Fruit fly (Drosophila melanogaster): ENCODE results near the gene Mcr.

The Mcr gene

DNA sequence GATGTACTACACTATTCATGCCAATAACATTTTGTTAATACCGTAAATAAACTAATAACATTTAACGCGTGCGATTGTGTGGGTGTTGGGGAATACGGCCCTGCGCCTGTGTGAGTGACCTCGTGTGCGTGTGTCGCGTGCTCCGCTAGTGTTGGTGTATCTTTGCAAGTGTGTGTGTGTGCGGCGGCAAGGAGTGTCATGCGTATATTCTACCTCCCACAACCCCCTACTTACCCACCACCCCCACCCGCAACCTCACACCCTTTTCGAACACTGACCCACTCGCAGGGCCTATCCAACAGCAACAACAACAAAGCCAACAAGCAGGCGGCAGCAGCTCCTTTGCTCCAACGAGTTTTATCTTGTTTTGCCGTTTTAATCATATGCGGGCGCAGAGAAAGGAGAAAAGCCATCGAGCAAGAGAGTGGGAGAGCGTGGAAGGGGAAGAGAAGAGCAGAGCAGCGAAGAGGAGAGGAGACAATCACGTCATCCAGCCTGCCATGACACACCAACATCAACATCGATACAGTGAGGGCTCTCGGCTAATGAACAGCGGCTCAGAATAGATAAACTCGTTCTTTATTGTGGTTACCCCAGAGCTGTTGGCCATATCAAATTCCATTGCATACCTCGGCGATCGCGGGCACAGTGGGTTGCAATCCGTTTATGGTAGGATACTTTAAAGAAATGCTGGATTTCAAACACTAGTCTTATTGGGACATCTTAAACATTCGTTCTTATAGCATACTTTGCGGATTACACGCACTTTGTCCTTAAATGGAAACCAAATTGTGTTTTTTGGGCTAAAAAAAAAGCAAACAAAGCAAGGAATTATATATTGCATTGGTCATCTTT lies 1.8 kb upstream of the Mcr start (continued):
- TF ChIP-seq lbe (GFP tag; optimal IDR thresholded peaks at IDR 0.05) (no peak), CG42726 (GFP tag; IDR thresholded peaks at IDR 0.05; ENCODE audit: partially characterized antibody) (no peak), dimm (GFP tag; IDR thresholded peaks at IDR 0.05) (no peak), Lpt (GFP tag; optimal IDR thresholded peaks at IDR 0.05) (no peak), CG17361 (GFP tag; IDR thresholded peaks at IDR 0.05) (0 out of 3 replicates have a peak, but pooled peaks have one; percentile 27), CG7357 (GFP tag; IDR thresholded peaks at IDR 0.05) (no peak), Atf3 (GFP tag; optimal IDR thresholded peaks at IDR 0.05) (peak; percentile 47), trh (GFP tag; optimal IDR thresholded peaks at IDR 0.05) (no peak), amos (GFP tag; IDR thresholded peaks at IDR 0.05; ENCODE audit: partially characterized antibody) (no peak), CG4282 (GFP tag; optimal IDR thresholded peaks at IDR 0.05) (peak; percentile 49), ci (GFP tag; IDR thresholded peaks at IDR 0.05) (0 out of 3 replicates have a peak, but pooled peaks have one; percentile 25), chm (GFP tag; IDR thresholded peaks at IDR 0.05) (peak; percentile 29; the same call in 1 of the 2 replicates), CG18599 (GFP tag; optimal IDR thresholded peaks at IDR 0.05) (peak; percentile 3), CG43689 (GFP tag; IDR thresholded peaks at IDR 0.05) (no peak), schlank (tag; optimal IDR thresholded peaks at IDR 0.05) (peak; percentile 17), slbo (GFP tag; IDR thresholded peaks at IDR 0.05) (peak; percentile 6; the same call in 1 of the 2 replicates), CG15514 (GFP tag; optimal IDR thresholded peaks at IDR 0.05) (peak; percentile 13), btn (GFP tag; optimal IDR thresholded peaks at IDR 0.05) (no peak), CG11560 (tag; IDR thresholded peaks at IDR 0.05) (no peak), Dbx (GFP tag; IDR thresholded peaks at IDR 0.05) (peak; percentile 42; the same call in 1 of the 3 replicates), Dp (GFP tag; optimal IDR thresholded peaks at IDR 0.05) (no peak), Ssrp (tag; optimal IDR thresholded peaks at IDR 0.05) (no peak), HLH3B (GFP tag; IDR thresholded peaks at IDR 0.05) (no peak), cwo (GFP tag; optimal IDR thresholded peaks at IDR 0.05) (peak; percentile 21), CG8924 (tag; optimal IDR thresholded peaks at IDR 0.05) (no peak), Bdp1 (GFP tag; optimal IDR thresholded peaks at IDR 0.05) (no peak), CG9932 (GFP tag; IDR thresholded peaks at IDR 0.05) (peak; percentile 36; the same call in 1 of the 2 replicates), HmgD (GFP tag; optimal IDR thresholded peaks at IDR 0.05) (no peak), crol (GFP tag; IDR thresholded peaks at IDR 0.05) (peak; percentile 85)

DNA sequence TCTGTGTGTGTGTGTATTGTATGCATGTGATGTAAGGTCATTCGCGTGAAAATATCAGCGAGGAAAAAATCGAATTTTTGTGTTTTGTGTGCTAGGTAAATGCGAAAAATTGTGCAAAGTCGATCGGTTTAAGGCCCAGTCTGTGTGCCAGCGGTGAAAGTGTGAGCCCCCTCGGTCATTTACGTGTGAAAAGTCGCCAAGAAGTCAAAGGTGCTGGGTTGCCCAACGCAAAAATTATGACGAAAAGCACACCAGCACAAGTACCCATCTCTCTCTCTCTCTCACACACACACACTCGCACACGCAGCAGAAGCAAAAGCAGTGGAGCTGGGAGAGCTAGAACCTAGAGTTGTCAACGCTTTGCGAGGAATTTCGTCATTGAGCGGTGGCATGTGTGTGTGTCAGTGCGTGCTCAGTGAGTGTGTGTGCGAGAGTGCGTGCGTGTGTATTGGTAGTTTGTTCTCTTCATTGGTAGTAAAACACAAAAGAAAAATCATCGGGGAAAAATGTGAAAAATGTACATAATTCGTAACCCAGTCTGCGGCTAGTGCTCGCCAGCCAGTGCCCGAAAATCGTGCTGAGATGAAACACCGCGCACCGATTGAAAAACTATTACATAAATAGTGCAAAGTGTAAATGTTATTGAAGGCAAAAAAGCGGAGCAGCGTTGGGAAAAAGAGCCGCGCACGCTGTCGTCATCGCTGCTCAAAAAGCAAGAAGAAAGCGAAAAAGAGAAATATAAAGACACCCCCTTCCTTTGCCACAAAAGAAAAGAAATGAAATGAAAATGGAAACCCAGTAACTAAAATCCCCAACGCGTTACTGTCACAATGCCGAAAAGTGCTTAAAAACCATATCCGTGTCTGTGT lies 879 bp upstream of the Mcr start:
- TF ChIP-seq unc-4 (GFP tag; IDR thresholded peaks at IDR 0.05; ENCODE audit: partially characterized antibody) (no peak), Ada2b (GFP tag; IDR thresholded peaks at IDR 0.05) (no peak), CG9932 (GFP tag; IDR thresholded peaks at IDR 0.05) (no peak), cato (GFP tag; optimal IDR thresholded peaks at IDR 0.05; ENCODE audit: borderline replicate concordance) (no peak), sisA (GFP tag; IDR thresholded peaks at IDR 0.05) (no peak), jing (GFP tag; optimal IDR thresholded peaks at IDR 0.05) (no peak), Abd-B (GFP tag; optimal IDR thresholded peaks at IDR 0.05) (no peak), Rx (GFP tag; IDR thresholded peaks at IDR 0.05) (no peak), Ravus (GFP tag; IDR thresholded peaks at IDR 0.05) (no peak), CG8924 (tag; optimal IDR thresholded peaks at IDR 0.05) (peak; percentile 8), dmrt11E (tag; optimal IDR thresholded peaks at IDR 0.05) (no peak), Gsc (GFP tag; IDR thresholded peaks at IDR 0.05) (no peak), Aef1 (GFP tag; IDR thresholded peaks at IDR 0.05) (no peak), row (GFP tag; IDR thresholded peaks at IDR 0.05) (no peak; the same call in 2 of the 3 replicates), gsb (GFP tag; IDR thresholded peaks at IDR 0.05) (no peak), chinmo (GFP tag; IDR thresholded peaks at IDR 0.05; ENCODE audit: partially characterized antibody) (0 out of 4 replicates have a peak, but pooled peaks have one; percentile 51), sna (GFP tag; IDR thresholded peaks at IDR 0.05; ENCODE audit: partially characterized antibody) (no peak), CG7745 (tag; optimal IDR thresholded peaks at IDR 0.05) (no peak), CG34376 (GFP tag; optimal IDR thresholded peaks at IDR 0.05) (peak; percentile 30), cg (GFP tag; optimal IDR thresholded peaks at IDR 0.05) (peak; percentile 100), lmd (GFP tag; IDR thresholded peaks at IDR 0.05) (no peak)
